Worm (Caenorhabditis elegans): ENCODE data around the gene C03G5.14.

The C03G5.14 gene

ce11 chrX:8521614-8522013 is at the start of gene C03G5.14:
Gene C03G5.14, plus strand, starts transcription at chrX:8521914.
- TF ChIP-seq ZK546.5 (tag; optimal IDR thresholded peaks at IDR 0.05) (no peak), daf-12 (tag; optimal IDR thresholded peaks at IDR 0.05) (no peak), mml-1 (tag; optimal IDR thresholded peaks at IDR 0.05) (no peak), skn-1 (tag; optimal IDR thresholded peaks at IDR 0.05) (no peak), nhr-23 (tag; optimal IDR thresholded peaks at IDR 0.05) (no peak), nhr-67 (tag; optimal IDR thresholded peaks at IDR 0.05) (no peak), ztf-11 (tag; optimal IDR thresholded peaks at IDR 0.05) (no peak), ceh-9 (tag; optimal IDR thresholded peaks at IDR 0.05) (no peak), ztf-4 (tag; optimal IDR thresholded peaks at IDR 0.05) (no peak)

- TF ChIP-seq nhr-76 (tag; optimal IDR thresholded peaks at IDR 0.05) = no peak
- no peak for TF ChIP-seq R02D3.7 (tag; optimal IDR thresholded peaks at IDR 0.05)
- TF ChIP-seq elt-2 (tag; optimal IDR thresholded peaks at IDR 0.05) = peak; percentile 99
- no peak for TF ChIP-seq zag-1 (tag; optimal IDR thresholded peaks at IDR 0.05)
- TF ChIP-seq lsy-12 (tag; optimal IDR thresholded peaks at IDR 0.05) = no peak
- no peak for TF ChIP-seq fkh-2 (tag; optimal IDR thresholded peaks at IDR 0.05)
- TF ChIP-seq nfya-1 (tag; optimal IDR thresholded peaks at IDR 0.05; ENCODE audit: insufficient read depth) = no peak
- no peak for TF ChIP-seq ceh-9 (tag; optimal IDR thresholded peaks at IDR 0.05)
- peak; percentile 68 for TF ChIP-seq nhr-77 (tag; optimal IDR thresholded peaks at IDR 0.05)
- no peak for TF ChIP-seq ZK546.5 (tag; optimal IDR thresholded peaks at IDR 0.05)
- no peak for TF ChIP-seq nhr-12 (tag; optimal IDR thresholded peaks at IDR 0.05)
- no peak for TF ChIP-seq ceh-16 (tag; optimal IDR thresholded peaks at IDR 0.05)
- peak; percentile 59 for TF ChIP-seq pha-4 (tag; optimal IDR thresholded peaks at IDR 0.05)
- TF ChIP-seq nhr-43 (tag; optimal IDR thresholded peaks at IDR 0.05; ENCODE audit: poor library complexity, severe bottlenecking) = no peak
- no peak for TF ChIP-seq unc-62 (GFP tag; optimal IDR thresholded peaks at IDR 0.05)
- TF ChIP-seq nhr-67 (tag; optimal IDR thresholded peaks at IDR 0.05) = no peak
- TF ChIP-seq lin-15B (tag; optimal IDR thresholded peaks at IDR 0.05) = no peak
- no peak for TF ChIP-seq ztf-11 (tag; optimal IDR thresholded peaks at IDR 0.05)
- TF ChIP-seq elt-3 (tag; optimal IDR thresholded peaks at IDR 0.05) = no peak
- no peak for TF ChIP-seq elt-1 (tag; optimal IDR thresholded peaks at IDR 0.05)
- peak; percentile 98 for TF ChIP-seq pqm-1 (tag; optimal IDR thresholded peaks at IDR 0.05)
- peak; percentile 11 for TF ChIP-seq skn-1 (tag; optimal IDR thresholded peaks at IDR 0.05)
- TF ChIP-seq nhr-25 (tag; optimal IDR thresholded peaks at IDR 0.05) = no peak
- TF ChIP-seq egl-5 (tag; optimal IDR thresholded peaks at IDR 0.05) = no peak
- peak; percentile 77 for TF ChIP-seq jun-1 (tag; optimal IDR thresholded peaks at IDR 0.05)
- no peak for TF ChIP-seq egl-27 (tag; optimal IDR thresholded peaks at IDR 0.05)
- TF ChIP-seq ceh-28 (tag; optimal IDR thresholded peaks at IDR 0.05) = peak; percentile 56
- peak; percentile 55 for TF ChIP-seq ama-1 (optimal IDR thresholded peaks at IDR 0.05)
- TF ChIP-seq ceh-82 (tag; optimal IDR thresholded peaks at IDR 0.05) = no peak
- TF ChIP-seq hmg-11 (tag; optimal IDR thresholded peaks at IDR 0.05) = no peak
- no peak for TF ChIP-seq nhr-28 (tag; optimal IDR thresholded peaks at IDR 0.05)
Observed at ce11 chrX:8473468-8473867, 48.2 kb upstream of the C03G5.14 start.

DNA sequence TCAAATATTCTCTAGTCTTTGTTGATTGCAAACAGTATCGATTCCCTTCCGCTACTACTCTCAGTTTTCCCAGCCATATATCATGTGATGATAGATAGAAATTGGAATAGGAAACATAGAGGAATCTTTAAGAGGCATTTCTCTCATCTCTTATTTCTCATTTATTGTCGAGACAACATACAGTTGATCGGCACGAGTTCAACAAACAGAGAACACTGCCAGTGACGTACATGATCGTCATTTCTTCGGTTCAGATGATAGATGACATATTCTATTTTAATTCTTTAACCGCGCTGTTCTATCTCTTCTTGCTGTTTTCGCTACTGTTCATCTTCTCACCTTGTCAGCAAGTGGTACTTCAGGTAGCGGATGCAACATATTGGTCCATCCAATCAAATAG is 46.6 kb upstream of the C03G5.14 start:
- TF ChIP-seq skn-1 (tag; optimal IDR thresholded peaks at IDR 0.05) = no peak
- TF ChIP-seq ama-1 (optimal IDR thresholded peaks at IDR 0.05) = peak; percentile 20
- TF ChIP-seq nfya-1 (tag; optimal IDR thresholded peaks at IDR 0.05; ENCODE audit: insufficient read depth) = peak; percentile 46
- TF ChIP-seq nhr-23 (tag; optimal IDR thresholded peaks at IDR 0.05) = peak; percentile 99
- peak; percentile 99 for TF ChIP-seq nhr-43 (tag; optimal IDR thresholded peaks at IDR 0.05; ENCODE audit: poor library complexity, severe bottlenecking)
- peak; percentile 15 for TF ChIP-seq nhr-77 (tag; optimal IDR thresholded peaks at IDR 0.05)
- peak; percentile 29 for TF ChIP-seq ztf-4 (tag; optimal IDR thresholded peaks at IDR 0.05)
- TF ChIP-seq nhr-11 (tag; optimal IDR thresholded peaks at IDR 0.05) = no peak
- TF ChIP-seq ZK546.5 (tag; optimal IDR thresholded peaks at IDR 0.05) = no peak
- TF ChIP-seq pqm-1 (tag; optimal IDR thresholded peaks at IDR 0.05) = no peak
- TF ChIP-seq jun-1 (tag; optimal IDR thresholded peaks at IDR 0.05) = peak; percentile 9
- TF ChIP-seq nhr-76 (tag; optimal IDR thresholded peaks at IDR 0.05) = peak; percentile 80
- no peak for TF ChIP-seq unc-39 (tag; optimal IDR thresholded peaks at IDR 0.05)
- TF ChIP-seq nhr-28 (tag; optimal IDR thresholded peaks at IDR 0.05) = peak; percentile 35
- peak; percentile 71 for TF ChIP-seq ceh-28 (tag; optimal IDR thresholded peaks at IDR 0.05)
- no peak for TF ChIP-seq pha-4 (tag; optimal IDR thresholded peaks at IDR 0.05)
- TF ChIP-seq nhr-25 (tag; optimal IDR thresholded peaks at IDR 0.05) = peak; percentile 91
- peak; percentile 68 for TF ChIP-seq unc-62 (GFP tag; optimal IDR thresholded peaks at IDR 0.05)
- no peak for TF ChIP-seq nhr-12 (tag; optimal IDR thresholded peaks at IDR 0.05)
- peak; percentile 45 for TF ChIP-seq lsy-12 (tag; optimal IDR thresholded peaks at IDR 0.05)
- no peak for TF ChIP-seq fkh-10 (GFP tag; optimal IDR thresholded peaks at IDR 0.05)
- peak; percentile 54 for TF ChIP-seq egl-27 (tag; optimal IDR thresholded peaks at IDR 0.05)
- no peak for TF ChIP-seq ceh-82 (tag; optimal IDR thresholded peaks at IDR 0.05)
- peak; percentile 51 for TF ChIP-seq mdl-1 (tag; optimal IDR thresholded peaks at IDR 0.05)
- peak in 2 of 3 experiments; percentile 81 to 83 for TF ChIP-seq elt-3 (tag; optimal IDR thresholded peaks at IDR 0.05)
- peak; percentile 69 for TF ChIP-seq tbx-2 (tag; optimal IDR thresholded peaks at IDR 0.05)
- TF ChIP-seq R02D3.7 (tag; optimal IDR thresholded peaks at IDR 0.05) = peak; percentile 61

All from whole organism, L3 larva.